Fruit fly (Drosophila melanogaster) whole organism, embryonic: ENCODE results near the gene CG3984.
A peak's percentile ranks its signal among the peaks of the same experiment; 100 is the strongest.

Source experiments
- Atf-2 ChIP-seq: fragments of 200-800 bp; sonication (Bioruptor generic); optimal IDR thresholded peaks from 2 replicates; lab custom pipeline; 2016; ENCODE audit warnings: missing biosample characterization, missing genetic modification characterization
- B-H2 ChIP-seq: fragments of 200-800 bp; sonication (Bioruptor generic); optimal IDR thresholded peaks from 2 replicates; lab custom pipeline; 2018; ENCODE audit warnings: missing biosample characterization, mild to moderate bottlenecking, missing genetic modification characterization
- BEAF-32 ChIP-seq: fragments of 200-800 bp; sonication (Bioruptor generic); optimal IDR thresholded peaks from 3 replicates; lab custom pipeline; 2017; ENCODE audit warnings: missing biosample characterization, missing genetic modification characterization, mild to moderate bottlenecking, moderate library complexity, missing genetic modification reagents
- Bgb ChIP-seq: fragments of 200-800 bp; sonication (Bioruptor generic); IDR thresholded peaks from 2 replicates; pipeline ENCODE4 v1.3.6; 2022; ENCODE audit warnings: missing biosample characterization, missing genetic modification characterization; ENCODE audit not compliant: partially characterized antibody
- BtbVII ChIP-seq: fragments of 200-800 bp; sonication (Bioruptor generic); optimal IDR thresholded peaks from 3 replicates; lab custom pipeline; 2017; ENCODE audit warnings: missing biosample characterization, mild to moderate bottlenecking, missing genetic modification characterization
- CG1024 ChIP-seq: fragments of 200-800 bp; sonication (Bioruptor generic); IDR thresholded peaks from 2 replicates; pipeline ENCODE4 v1.3.6; 2022; ENCODE audit warnings: missing biosample characterization, missing genetic modification characterization
- CG10959 ChIP-seq: fragments of 200-800 bp; sonication (Bioruptor generic); IDR thresholded peaks from 2 replicates; pipeline ENCODE4 v1.3.6; 2022; ENCODE audit warnings: missing biosample characterization, missing genetic modification characterization
- CG11398 ChIP-seq: fragments of 200-800 bp; sonication (Bioruptor generic); optimal IDR thresholded peaks from 2 replicates; lab custom pipeline; 2016; ENCODE audit warnings: missing biosample characterization, missing genetic modification characterization
- CG13123 ChIP-seq: fragments of 200-800 bp; sonication (Bioruptor generic); optimal IDR thresholded peaks from 2 replicates; lab custom pipeline; 2016; ENCODE audit warnings: missing biosample characterization, missing genetic modification characterization
- CG1529 ChIP-seq: fragments of 200-800 bp; sonication (Bioruptor generic); optimal IDR thresholded peaks from 3 replicates; lab custom pipeline; 2018; ENCODE audit warnings: missing biosample characterization, missing genetic modification characterization
- CG15601 ChIP-seq: fragments of 200-800 bp; sonication (Bioruptor generic); optimal IDR thresholded peaks from 3 replicates; lab custom pipeline; 2019; ENCODE audit warnings: missing biosample characterization, mild to moderate bottlenecking, missing genetic modification characterization, moderate library complexity
- CG18764 ChIP-seq: fragments of 200-800 bp; sonication (Bioruptor generic); optimal IDR thresholded peaks from 3 replicates; lab custom pipeline; 2016; ENCODE audit warnings: missing biosample characterization, missing genetic modification characterization
- CG3065 ChIP-seq: fragments of 200-800 bp; sonication (Bioruptor generic); optimal IDR thresholded peaks from 2 replicates; lab custom pipeline; 2016; ENCODE audit warnings: missing biosample characterization, missing genetic modification characterization
- CG32532 ChIP-seq: fragments of 200-800 bp; sonication (Bioruptor generic); IDR thresholded peaks from 2 replicates; pipeline ENCODE4 v1.3.6; 2022; ENCODE audit warnings: missing biosample characterization, missing genetic modification characterization
- CG3847 ChIP-seq: fragments of 200-800 bp; sonication (Bioruptor generic); IDR thresholded peaks from 2 replicates; pipeline ENCODE4 v1.3.6; 2022; ENCODE audit warnings: missing biosample characterization, missing genetic modification characterization
- CG4282 ChIP-seq: fragments of 200-800 bp; sonication (Bioruptor generic); optimal IDR thresholded peaks from 2 replicates; lab custom pipeline; 2016; ENCODE audit warnings: missing biosample characterization, missing genetic modification characterization
- D19A ChIP-seq: fragments of 200-800 bp; optimal IDR thresholded peaks from 3 replicates; lab custom pipeline; 2019; ENCODE audit warnings: missing biosample characterization, mild to moderate bottlenecking, missing genetic modification characterization, moderate library complexity
- D19B ChIP-seq: fragments of 200-800 bp; sonication (Bioruptor generic); optimal IDR thresholded peaks from 2 replicates; lab custom pipeline; 2017; ENCODE audit warnings: missing biosample characterization, mild to moderate bottlenecking, missing genetic modification characterization
- Elba2 ChIP-seq: fragments of 200-800 bp; sonication (Bioruptor generic); optimal IDR thresholded peaks from 3 replicates; lab custom pipeline; 2016; ENCODE audit warnings: missing biosample characterization, missing genetic modification characterization
- HLH54F ChIP-seq: fragments of 200-800 bp; sonication (Bioruptor generic); optimal IDR thresholded peaks from 3 replicates; lab custom pipeline; 2016; ENCODE audit warnings: missing biosample characterization, missing genetic modification characterization
- Hmx ChIP-seq: fragments of 200-800 bp; sonication (Bioruptor generic); optimal IDR thresholded peaks from 2 replicates; lab custom pipeline; 2016; ENCODE audit warnings: missing biosample characterization, missing genetic modification characterization
- Hr3 ChIP-seq: fragments of 200-800 bp; sonication (Bioruptor generic); optimal IDR thresholded peaks from 3 replicates; lab custom pipeline; 2016; ENCODE audit warnings: missing biosample characterization, missing genetic modification characterization
- Kr ChIP-seq: fragments of 200-800 bp; sonication (Bioruptor generic); optimal IDR thresholded peaks from 2 replicates; lab custom pipeline; 2017; ENCODE audit warnings: missing biosample characterization, mild to moderate bottlenecking, missing genetic modification characterization
- MBD-R2 ChIP-seq: fragments of 200-800 bp; sonication (Bioruptor generic); IDR thresholded peaks from 2 replicates; pipeline ENCODE4 v1.3.6; 2022; ENCODE audit warnings: missing biosample characterization, missing genetic modification characterization
- Med ChIP-seq: fragments of 200-800 bp; sonication (Bioruptor generic); peaks from one replicate; lab custom pipeline; 2016; ENCODE audit warnings: missing biosample characterization, missing genetic modification characterization, mild to moderate bottlenecking, inconsistent platforms, moderate library complexity
- Pdp1 ChIP-seq, 2 experiments: fragments of 200-800 bp; sonication (Bioruptor generic); optimal IDR thresholded peaks; 3 replicates each; lab custom pipeline; 2016; ENCODE audit warnings: missing biosample characterization in 2 of 2, missing genetic modification characterization in 2 of 2, mild to moderate bottlenecking in 1 of 2, moderate library complexity in 1 of 2
- Poxn ChIP-seq: fragments of 200-800 bp; sonication (Bioruptor generic); IDR thresholded peaks from 2 replicates; pipeline ENCODE4 v1.3.6; 2022; ENCODE audit warnings: missing biosample characterization, missing genetic modification characterization
- Sox100B ChIP-seq: fragments of 200-800 bp; sonication (Bioruptor generic); optimal IDR thresholded peaks from 3 replicates; lab custom pipeline; 2018; ENCODE audit warnings: missing biosample characterization, mild to moderate bottlenecking, missing genetic modification characterization
- al ChIP-seq: fragments of 200-800 bp; sonication (Bioruptor generic); IDR thresholded peaks from 2 replicates; pipeline ENCODE4 v1.3.6; 2022; ENCODE audit warnings: missing biosample characterization, missing genetic modification characterization
- cg ChIP-seq: fragments of 200-800 bp; sonication (Bioruptor generic); optimal IDR thresholded peaks from 3 replicates; lab custom pipeline; 2019; ENCODE audit warnings: missing biosample characterization, mild to moderate bottlenecking, missing genetic modification characterization, moderate library complexity
- corto ChIP-seq: fragments of 200-800 bp; sonication (Bioruptor generic); optimal IDR thresholded peaks from 2 replicates; lab custom pipeline; 2016; ENCODE audit warnings: missing biosample characterization, mild to moderate bottlenecking, missing genetic modification characterization, moderate library complexity
- crc ChIP-seq: fragments of 200-800 bp; sonication (Bioruptor generic); optimal IDR thresholded peaks from 2 replicates; lab custom pipeline; 2016; ENCODE audit warnings: missing biosample characterization, missing genetic modification characterization
- croc ChIP-seq: fragments of 200-800 bp; sonication (Bioruptor generic); conservative IDR thresholded peaks from 3 replicates; pipeline ENCODE4 v1.3.6; 2022; ENCODE audit warnings: missing biosample characterization, missing genetic modification characterization
- dimm ChIP-seq: fragments of 200-800 bp; sonication (Bioruptor generic); IDR thresholded peaks from 2 replicates; pipeline ENCODE4 v1.3.6; 2022; ENCODE audit warnings: missing biosample characterization, missing genetic modification characterization
- ftz-f1 ChIP-seq: fragments of 200-800 bp; sonication (Bioruptor generic); optimal IDR thresholded peaks from 2 replicates; lab custom pipeline; 2016; ENCODE audit warnings: missing biosample characterization, missing genetic modification characterization
- grau ChIP-seq: fragments of 200-800 bp; optimal IDR thresholded peaks from 3 replicates; lab custom pipeline; 2019; ENCODE audit warnings: missing biosample characterization, mild to moderate bottlenecking, missing genetic modification characterization, moderate library complexity
- jumu ChIP-seq: fragments of 200-800 bp; sonication (Bioruptor generic); optimal IDR thresholded peaks from 3 replicates; lab custom pipeline; 2016; ENCODE audit warnings: missing biosample characterization, missing genetic modification characterization
- kah ChIP-seq: fragments of 200-800 bp; sonication (Bioruptor generic); optimal IDR thresholded peaks from 2 replicates; lab custom pipeline; 2018; ENCODE audit warnings: missing biosample characterization, mild to moderate bottlenecking, missing genetic modification characterization
- lbe ChIP-seq: fragments of 200-800 bp; sonication (Bioruptor generic); optimal IDR thresholded peaks from 2 replicates; lab custom pipeline; 2016; ENCODE audit warnings: missing biosample characterization, mild to moderate bottlenecking, missing genetic modification characterization
- lmd ChIP-seq: fragments of 200-800 bp; sonication (Bioruptor generic); IDR thresholded peaks from 2 replicates; pipeline ENCODE4 v1.3.6; 2022; ENCODE audit warnings: missing biosample characterization, missing genetic modification characterization
- lov ChIP-seq, 2 experiments: fragments of 200-800 bp in 1 of 2; fragments of >200 bp in 1 of 2; sonication (Bioruptor generic) in 1 of 2; IDR thresholded peaks in 1 of 2; optimal IDR thresholded peaks in 1 of 2; 2 replicates in 1 of 2; 3 replicates in 1 of 2; pipeline versions ENCODE4 v1.3.6 to Lab custom; 2017 to 2022; ENCODE audit warnings: missing biosample characterization in 1 of 2, missing genetic modification characterization in 1 of 2
- mam ChIP-seq: fragments of 200-800 bp; sonication (Bioruptor generic); optimal IDR thresholded peaks from 3 replicates; lab custom pipeline; 2016; ENCODE audit warnings: missing biosample characterization, missing genetic modification characterization
- nau ChIP-seq: fragments of 200-800 bp; sonication (Bioruptor generic); optimal IDR thresholded peaks from 3 replicates; lab custom pipeline; 2017; ENCODE audit warnings: missing biosample characterization, mild to moderate bottlenecking, missing genetic modification characterization, missing genetic modification reagents
- ro ChIP-seq: fragments of 200-800 bp; sonication (Bioruptor generic); IDR thresholded peaks from 2 replicates; pipeline ENCODE4 v1.3.6; 2022; ENCODE audit warnings: missing biosample characterization, missing genetic modification characterization
- row ChIP-seq: fragments of 200-800 bp; sonication (Bioruptor generic); IDR thresholded peaks from 3 replicates; pipeline ENCODE4 v1.3.6; 2022; ENCODE audit warnings: missing biosample characterization, missing genetic modification characterization
- run ChIP-seq: fragments of 200-800 bp; sonication (Bioruptor generic); optimal IDR thresholded peaks from 3 replicates; lab custom pipeline; 2018; ENCODE audit warnings: missing biosample characterization, mild to moderate bottlenecking, missing genetic modification characterization
- slbo ChIP-seq: fragments of 200-800 bp; sonication (Bioruptor generic); IDR thresholded peaks from 2 replicates; pipeline ENCODE4 v1.3.6; 2022; ENCODE audit warnings: missing biosample characterization, missing genetic modification characterization
- ssp ChIP-seq: fragments of 200-800 bp; sonication (Bioruptor generic); IDR thresholded peaks from 2 replicates; pipeline ENCODE4 v1.3.6; 2022; ENCODE audit warnings: missing biosample characterization, missing genetic modification characterization
- tx ChIP-seq: fragments of 200-800 bp; sonication (Bioruptor generic); optimal IDR thresholded peaks from 2 replicates; lab custom pipeline; 2016; ENCODE audit warnings: missing biosample characterization, missing genetic modification characterization
- unc-4 ChIP-seq: fragments of 200-800 bp; sonication (Bioruptor generic); IDR thresholded peaks from 2 replicates; pipeline ENCODE4 v1.3.6; 2022; ENCODE audit warnings: missing biosample characterization, missing genetic modification characterization; ENCODE audit not compliant: partially characterized antibody

Gene CG3984

DNA sequence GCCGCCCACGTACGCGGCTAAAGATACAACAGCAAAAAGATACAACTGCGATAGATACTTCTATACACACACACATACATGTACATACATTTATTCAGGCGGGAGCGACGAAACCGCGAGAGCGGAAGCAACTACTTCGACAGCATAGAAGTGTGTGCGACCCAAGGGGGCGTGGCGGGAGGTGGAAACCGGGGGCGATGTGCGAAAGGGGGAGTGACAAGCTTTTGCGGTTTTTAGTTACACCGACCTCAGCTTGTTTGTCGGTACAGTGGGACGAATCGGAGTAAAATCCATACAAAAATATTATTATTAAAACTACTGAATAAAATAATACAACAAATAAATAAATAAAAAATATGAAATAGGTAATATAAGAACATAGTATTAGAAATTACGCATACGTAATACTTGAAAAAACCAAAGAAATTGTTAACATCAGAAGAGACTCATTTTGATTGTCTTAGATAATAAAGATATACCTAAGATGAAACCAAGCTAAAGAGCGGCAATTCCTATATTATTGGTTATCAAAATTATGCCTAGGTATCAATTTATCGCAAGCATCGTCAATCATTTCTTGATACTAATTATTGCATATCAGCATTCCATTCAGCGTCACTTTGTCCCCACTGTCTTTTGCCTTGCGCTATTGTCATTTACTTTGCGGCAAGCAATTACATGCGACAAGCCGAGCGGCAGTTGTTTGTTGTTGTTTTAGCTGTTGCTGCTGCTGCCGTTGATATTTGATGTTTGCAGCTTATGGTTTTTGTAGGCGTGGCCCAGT is 8.1 kb upstream of the CG3984 start (continued):
- TF ChIP-seq Med (peak; percentile 57), CG3847 (GFP tag; lab: Robert Waterston, UW) (no peak), ro (GFP tag; lab: Robert Waterston, UW) (no peak), MBD-R2 (no peak), CG1529 (GFP tag; lab: Kevin White, UChicago) (no peak), CG3065 (no peak), run (tag; lab: Kevin White, UChicago) (no peak), D19B (GFP tag; lab: Kevin White, UChicago) (no peak), grau (tag; lab: Kevin White, UChicago) (peak; percentile 65), B-H2 (no peak), nau (GFP tag; lab: Kevin White, UChicago) (no peak), Poxn (no peak), CG18764 (GFP tag; lab: Kevin White, UChicago) (no peak), lov (optimal IDR thresholded peaks at IDR 0.05; lab: Kevin White, UChicago) (no peak), lov (GFP tag; IDR thresholded peaks at IDR 0.05; lab: Robert Waterston, UW) (peak; percentile 43; the same call in 1 of the 3 replicates), kah (no peak), BtbVII (GFP tag; lab: Kevin White, UChicago) (peak; percentile 68), D19A (tag; lab: Kevin White, UChicago) (peak; percentile 39), Pdp1 (GFP tag; optimal IDR thresholded peaks at IDR 0.05; lab: Kevin White, UChicago) (no peak), HLH54F (GFP tag; lab: Kevin White, UChicago) (no peak), dimm (no peak), mam (no peak), Elba2 (GFP tag; lab: Kevin White, UChicago) (no peak), croc (no peak), CG15601 (no peak), Sox100B (GFP tag; lab: Kevin White, UChicago) (peak; percentile 61), ftz-f1 (no peak), CG11398 (GFP tag; lab: Kevin White, UChicago) (no peak), CG13123 (no peak), CG10959 (GFP tag; lab: Robert Waterston, UW) (no peak), lmd (GFP tag; lab: Robert Waterston, UW) (peak; percentile 33; the same call in 1 of the 2 replicates), CG1024 (no peak), lbe (GFP tag; lab: Kevin White, UChicago) (no peak), ssp (no peak), unc-4 (GFP tag; lab: Robert Waterston, UW) (no peak), row (GFP tag; lab: Robert Waterston, UW) (peak; percentile 51; the same call in 2 of the 3 replicates), Atf-2 (GFP tag; lab: Kevin White, UChicago) (no peak), tx (GFP tag; lab: Kevin White, UChicago) (no peak), corto (no peak), Kr (no peak), crc (GFP tag; lab: Kevin White, UChicago) (no peak), jumu (GFP tag; lab: Kevin White, UChicago) (no peak), Hmx (GFP tag; lab: Kevin White, UChicago) (no peak), al (GFP tag; lab: Robert Waterston, UW) (no peak), Bgb (no peak; the same call in 1 of the 2 replicates), BEAF-32 (GFP tag; lab: Kevin White, UChicago) (no peak), cg (GFP tag; lab: Kevin White, UChicago) (peak; percentile 54), Hr3 (peak; percentile 16), slbo (GFP tag; lab: Robert Waterston, UW) (0 out of 2 replicates have a peak, but pooled peaks have one; percentile 6), CG4282 (GFP tag; lab: Kevin White, UChicago) (no peak), CG32532 (GFP tag; lab: Robert Waterston, UW) (peak; percentile 29; the same call in 1 of the 2 replicates)
